Worm (Caenorhabditis elegans) whole organism, L1 larva: Measurements from ENCODE around the gene F54E2.2.
A peak's percentile ranks its signal among the peaks of the same experiment; 100 is the strongest.

Experiments
- C04F5.9 ChIP-seq: sonication (generic microtip); optimal IDR thresholded peaks from 2 replicates; lab custom pipeline; 2016; ENCODE audit warnings: missing genetic modification characterization, missing compliant biosample characterization
- C16A3.4 ChIP-seq: fragments of 150-350 bp; optimal IDR thresholded peaks from 2 replicates; lab custom pipeline; 2014; ENCODE audit warnings: missing biosample characterization, missing genetic modification characterization
- aha-1 ChIP-seq: fragments of 150-350 bp; optimal IDR thresholded peaks from 2 replicates; lab custom pipeline; 2014; ENCODE audit warnings: missing biosample characterization, missing genetic modification characterization
- blmp-1 ChIP-seq: fragments of 150-350 bp; optimal IDR thresholded peaks from 2 replicates; lab custom pipeline; 2014; ENCODE audit warnings: missing biosample characterization, missing genetic modification characterization
- ceh-8 ChIP-seq: fragments of 200-800 bp; sonication (Bioruptor generic); optimal IDR thresholded peaks from 2 replicates; lab custom pipeline; 2018; ENCODE audit warnings: mild to moderate bottlenecking, missing genetic modification characterization, moderate library complexity, missing compliant biosample characterization
- ceh-82 ChIP-seq, 3 experiments: fragments of 150-350 bp in 1 of 3; sonication (generic microtip) in 2 of 3; optimal IDR thresholded peaks; 2 replicates each; lab custom pipeline; 2014 to 2017; ENCODE audit warnings: missing biosample characterization in 3 of 3, missing genetic modification characterization in 3 of 3
- efl-1 ChIP-seq, 4 experiments: fragments of 150-350 bp; optimal IDR thresholded peaks in 3 of 4; peaks in 1 of 4; 1 replicate in 1 of 4; 2 replicates in 3 of 4; lab custom pipeline; 2014; ENCODE audit warnings: missing biosample characterization in 2 of 4, missing genetic modification characterization in 2 of 4, missing genetic modification reagents in 2 of 4
- efl-3 ChIP-seq: fragments of 200-800 bp; sonication (Bioruptor generic); optimal IDR thresholded peaks from 2 replicates; lab custom pipeline; 2018; ENCODE audit warnings: mild to moderate bottlenecking, missing genetic modification characterization, missing compliant biosample characterization
- egl-27 ChIP-seq, 2 experiments: fragments of 150-350 bp in 1 of 2; sonication (generic microtip); optimal IDR thresholded peaks; 3 replicates each; lab custom pipeline; 2017 to 2018; ENCODE audit warnings: missing biosample characterization in 2 of 2, missing genetic modification characterization in 2 of 2, missing genetic modification reagents in 2 of 2
- elt-2 ChIP-seq: sonication (generic microtip); optimal IDR thresholded peaks from 2 replicates; lab custom pipeline; 2016; ENCODE audit warnings: missing genetic modification characterization, mild to moderate bottlenecking, inconsistent platforms, missing compliant biosample characterization, missing genetic modification reagents
- ets-5 ChIP-seq: fragments of 200-800 bp; sonication (Bioruptor generic); IDR thresholded peaks from 2 replicates; pipeline ENCODE4 v1.3.6; 2022; ENCODE audit warnings: missing genetic modification characterization, missing compliant biosample characterization
- fkh-10 ChIP-seq: sonication (generic microtip); optimal IDR thresholded peaks from 2 replicates; lab custom pipeline; 2017; ENCODE audit warnings: missing biosample characterization, missing genetic modification reagents, missing genetic modification characterization
- fkh-4 ChIP-seq: sonication (generic microtip); optimal IDR thresholded peaks from 2 replicates; lab custom pipeline; 2016; ENCODE audit warnings: missing compliant biosample characterization, missing genetic modification characterization, borderline replicate concordance
- grh-1 ChIP-seq: fragments of 200-800 bp; sonication (Bioruptor generic); IDR thresholded peaks from 2 replicates; pipeline ENCODE4 v1.3.6; 2022; ENCODE audit warnings: missing genetic modification reagents, missing genetic modification characterization, missing compliant biosample characterization
- irx-1 ChIP-seq: sonication (generic microtip); optimal IDR thresholded peaks from 2 replicates; lab custom pipeline; 2016; ENCODE audit warnings: missing genetic modification characterization, missing compliant biosample characterization
- isw-1 ChIP-seq: fragments of 200-800 bp; sonication (Bioruptor generic); IDR thresholded peaks from 2 replicates; pipeline ENCODE4 v1.3.6; 2022; ENCODE audit warnings: missing genetic modification characterization, missing compliant biosample characterization
- jun-1 ChIP-seq: fragments of 150-350 bp; optimal IDR thresholded peaks from 2 replicates; lab custom pipeline; 2014; ENCODE audit warnings: missing biosample characterization, missing genetic modification reagents, missing genetic modification characterization
- lin-13 ChIP-seq: fragments of 150-350 bp; optimal IDR thresholded peaks from 2 replicates; lab custom pipeline; 2014; ENCODE audit warnings: missing biosample characterization, missing genetic modification reagents, missing genetic modification characterization
- lin-35 ChIP-seq, 2 experiments: fragments of 150-350 bp; optimal IDR thresholded peaks; 2 replicates each; lab custom pipeline; 2014; ENCODE audit warnings: missing biosample characterization in 2 of 2, missing genetic modification characterization in 2 of 2, missing genetic modification reagents in 2 of 2
- mab-9 ChIP-seq: fragments of 200-800 bp; sonication (Bioruptor generic); IDR thresholded peaks from 2 replicates; pipeline ENCODE4 v1.3.6; 2022; ENCODE audit warnings: missing genetic modification reagents, missing genetic modification characterization, missing compliant biosample characterization
- mdl-1 ChIP-seq, 2 experiments: fragments of 150-350 bp; optimal IDR thresholded peaks; 2 replicates each; lab custom pipeline; 2014 to 2017; ENCODE audit warnings: missing biosample characterization in 2 of 2, missing genetic modification characterization in 2 of 2, inconsistent platforms in 1 of 2
- mep-1 ChIP-seq: fragments of 150-350 bp; optimal IDR thresholded peaks from 2 replicates; lab custom pipeline; 2014; ENCODE audit warnings: missing biosample characterization, missing genetic modification characterization
- nhr-84 ChIP-seq: sonication (generic microtip); optimal IDR thresholded peaks from 2 replicates; lab custom pipeline; 2017; ENCODE audit warnings: missing biosample characterization, missing genetic modification characterization
- nhr-85 ChIP-seq: sonication (generic microtip); peaks from one replicate; lab custom pipeline; 2016; ENCODE audit warnings: missing genetic modification characterization, inconsistent platforms, missing compliant biosample characterization
- snpc-4 ChIP-seq: fragments of 150-350 bp; optimal IDR thresholded peaks from 2 replicates; lab custom pipeline; 2014; ENCODE audit warnings: missing biosample characterization, missing genetic modification characterization
- sptf-1 ChIP-seq: fragments of 150-350 bp; optimal IDR thresholded peaks from 2 replicates; lab custom pipeline; 2014; ENCODE audit warnings: missing biosample characterization, missing genetic modification characterization
- sup-37 ChIP-seq: fragments of 200-800 bp; sonication (Bioruptor generic); optimal IDR thresholded peaks from 2 replicates; lab custom pipeline; 2018; ENCODE audit warnings: mild to moderate bottlenecking, missing genetic modification characterization, missing compliant biosample characterization
- tlp-1 ChIP-seq: fragments of 150-350 bp; optimal IDR thresholded peaks from 2 replicates; lab custom pipeline; 2014; ENCODE audit warnings: missing biosample characterization, missing genetic modification characterization
- unc-130 ChIP-seq: fragments of 150-350 bp; optimal IDR thresholded peaks from 2 replicates; lab custom pipeline; 2017; ENCODE audit warnings: missing biosample characterization, missing genetic modification characterization, inconsistent platforms
- unc-30 ChIP-seq: sonication (generic microtip); optimal IDR thresholded peaks from 2 replicates; lab custom pipeline; 2017; ENCODE audit warnings: missing biosample characterization, missing genetic modification characterization
- unc-62 ChIP-seq: fragments of 150-350 bp; optimal IDR thresholded peaks from 2 replicates; lab custom pipeline; 2014; ENCODE audit warnings: missing biosample characterization, missing genetic modification reagents, missing genetic modification characterization
- unc-98 ChIP-seq: fragments of 200-800 bp; sonication (Bioruptor generic); IDR thresholded peaks from 2 replicates; pipeline ENCODE4 v1.3.6; 2022; ENCODE audit warnings: missing genetic modification characterization, missing compliant biosample characterization
- vab-15 ChIP-seq: sonication (generic microtip); optimal IDR thresholded peaks from 2 replicates; lab custom pipeline; 2017; ENCODE audit warnings: missing genotype, mild to moderate bottlenecking, missing genetic modification characterization, missing compliant biosample characterization
- zag-1 ChIP-seq: fragments of 150-350 bp; optimal IDR thresholded peaks from 2 replicates; lab custom pipeline; 2014; ENCODE audit warnings: missing biosample characterization, missing genetic modification characterization
- zip-4 ChIP-seq: fragments of 200-800 bp; sonication (Bioruptor generic); optimal IDR thresholded peaks from 2 replicates; lab custom pipeline; 2018; ENCODE audit warnings: mild to moderate bottlenecking, missing genetic modification characterization, moderate library complexity, missing compliant biosample characterization
- ztf-4 ChIP-seq: fragments of 150-350 bp; optimal IDR thresholded peaks from 2 replicates; lab custom pipeline; 2014; ENCODE audit warnings: missing biosample characterization, missing genetic modification characterization

F54E2.2 gene

ce11 chrV:2795998-2796397 lies at the start of gene F54E2.2:
Gene F54E2.2 (plus strand): TSS chrV:2796298.
- TF ChIP-seq zag-1 (no peak), mep-1 (tag; lab: Kevin White, UChicago) (no peak), unc-62 (no peak), unc-30 (no peak), unc-98 (GFP tag; lab: Robert Waterston, UW) (no peak), jun-1 (tag; lab: Kevin White, UChicago) (no peak), efl-3 (GFP tag; lab: Kevin White, UChicago) (no peak), irx-1 (tag; lab: Kevin White, UChicago) (no peak), egl-27 (tag; optimal IDR thresholded peaks at IDR 0.05; lab: Kevin White, UChicago) (no peak), fkh-10 (no peak)

ce11 chrV:2746404-2746803 lies 49.7 kb upstream of the F54E2.2 start:
- no peak for TF ChIP-seq tlp-1 (tag; lab: Kevin White, UChicago)

ce11 chrV:2750006-2750405 lies 46.1 kb upstream of the F54E2.2 start, which contains the start of gene srx-24:
Gene srx-24 (minus strand): TSS chrV:2750106.
- TF ChIP-seq fkh-4 (tag; lab: Kevin White, UChicago) (no peak), mdl-1 (tag; optimal IDR thresholded peaks at IDR 0.05; lab: Kevin White, UChicago) (no peak), ets-5 (no peak), lin-13 (GFP tag; lab: Kevin White, UChicago) (no peak), efl-1 (optimal IDR thresholded peaks at IDR 0.05; lab: Kevin White, UChicago) (no peak), efl-1 (GFP tag; optimal IDR thresholded peaks at IDR 0.05 in 1 of 2; lab: Kevin White, UChicago) (peak in 1 of 2 experiments; percentile 7)

ce11 chrV:2753007-2753406 lies 43.1 kb upstream of the F54E2.2 start, which contains the start of gene srx-26:
Gene srx-26 (minus strand): TSS chrV:2753107.
- TF ChIP-seq grh-1 (GFP tag; lab: Robert Waterston, UW) (no peak), ztf-4 (tag; lab: Kevin White, UChicago) (no peak), isw-1 (GFP tag; lab: Robert Waterston, UW) (no peak), mab-9 (no peak), sup-37 (GFP tag; lab: Kevin White, UChicago) (no peak)

- TF ChIP-seq snpc-4 (tag; lab: Kevin White, UChicago): peak; percentile 8
- TF ChIP-seq zip-4: no peak
- no peak for TF ChIP-seq unc-130 (tag; lab: Kevin White, UChicago)
These were observed 38.7 kb upstream of the F54E2.2 start, which contains the start of gene srx-28 for ce11 chrV:2757226-2757893. Gene srx-28 (minus strand): TSS chrV:2757276.

- no peak for TF ChIP-seq unc-130 (tag; lab: Kevin White, UChicago)
- no peak for TF ChIP-seq nhr-84 (tag; lab: Kevin White, UChicago)
- no peak for TF ChIP-seq sptf-1 (tag; lab: Kevin White, UChicago)
- no peak for TF ChIP-seq grh-1 (GFP tag; lab: Robert Waterston, UW)
- TF ChIP-seq elt-2 (tag; lab: Kevin White, UChicago): no peak
- no peak for TF ChIP-seq vab-15 (tag; lab: Kevin White, UChicago)
- TF ChIP-seq ceh-82 (tag; optimal IDR thresholded peaks at IDR 0.05; lab: Kevin White, UChicago): no peak
- TF ChIP-seq C16A3.4 (tag; lab: Kevin White, UChicago): no peak
- TF ChIP-seq aha-1: no peak
- TF ChIP-seq lin-35 (GFP tag; optimal IDR thresholded peaks at IDR 0.05; lab: Kevin White, UChicago): no peak
- TF ChIP-seq blmp-1 (tag; lab: Kevin White, UChicago): no peak
- TF ChIP-seq C04F5.9: no peak
- TF ChIP-seq nhr-85 (tag; lab: Kevin White, UChicago): no peak
- TF ChIP-seq ceh-8: no peak
These were observed 37.7 kb upstream of the F54E2.2 start for ce11 chrV:2758437-2758836.
